Worm (Caenorhabditis elegans) whole organism, late embryonic: Measurements from ENCODE around the gene spat-2.
A peak's percentile ranks its signal among the peaks of the same experiment; 100 is the strongest.

Experiments
- C38D4.7 ChIP-seq: fragments of 200-800 bp; sonication (Bioruptor generic); optimal IDR thresholded peaks from 2 replicates; lab custom pipeline; 2018; ENCODE audit warnings: mild to moderate bottlenecking, missing genetic modification characterization, moderate library complexity, missing compliant biosample characterization
- ceh-14 ChIP-seq: sonication (generic microtip); optimal IDR thresholded peaks from 2 replicates; lab custom pipeline; 2016; ENCODE audit warnings: missing genotype, missing genetic modification characterization, missing compliant biosample characterization
- pros-1 ChIP-seq: fragments of 150-350 bp; optimal IDR thresholded peaks from 2 replicates; lab custom pipeline; 2014; ENCODE audit warnings: missing biosample characterization, missing genetic modification reagents, missing genetic modification characterization
- ttx-3 ChIP-seq: sonication (generic microtip); optimal IDR thresholded peaks from 2 replicates; lab custom pipeline; 2016; ENCODE audit warnings: missing genetic modification reagents, missing genetic modification characterization, missing compliant biosample characterization

DNA sequence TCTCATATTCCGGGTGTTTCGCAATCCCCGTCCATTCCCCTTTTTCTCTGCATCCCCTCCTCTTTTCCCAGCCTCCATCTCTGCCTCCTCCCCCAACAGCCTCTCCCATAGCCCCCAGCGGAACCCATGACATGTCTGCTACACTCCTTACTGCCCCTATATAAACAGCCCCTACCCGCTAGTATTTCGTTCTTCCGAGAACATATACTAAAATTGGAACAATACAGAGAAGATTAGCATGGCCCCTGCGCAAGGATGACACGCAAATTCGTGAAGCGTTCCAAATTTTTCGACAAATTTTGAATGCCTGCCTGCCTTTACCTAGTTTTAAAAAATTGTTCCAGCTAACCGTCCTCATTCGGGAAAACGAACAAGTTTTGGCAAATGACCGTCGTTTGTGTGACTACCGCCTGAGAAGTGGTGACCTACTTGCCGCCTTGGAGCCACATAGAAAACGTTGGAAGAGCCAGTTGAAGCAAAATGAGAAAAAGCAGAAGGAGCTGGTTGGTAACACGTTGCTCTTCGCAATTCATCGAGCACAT is 47.2 kb upstream of the spat-2 start:
- TF ChIP-seq pros-1 (peak; percentile 89), C38D4.7 (peak; percentile 93), ttx-3 (tag; lab: Kevin White, UChicago) (peak; percentile 94), ceh-14 (tag; lab: Kevin White, UChicago) (peak; percentile 95)
